Worm (Caenorhabditis elegans) whole organism, L2 larva: ENCODE measurements around the gene ptp-4A2.

ENCODE experiments used
- C34F6.9 ChIP-seq: fragments of 150-350 bp; optimal IDR thresholded peaks from 2 replicates; lab custom pipeline; 2014; ENCODE audit warnings: missing biosample characterization, missing genetic modification characterization
- Y55F3AM.14 ChIP-seq: fragments of 200-800 bp; sonication (Bioruptor generic); optimal IDR thresholded peaks from 2 replicates; lab custom pipeline; 2018; ENCODE audit warnings: mild to moderate bottlenecking, missing genetic modification characterization, missing compliant biosample characterization
- ZK546.5 ChIP-seq: sonication (generic microtip); optimal IDR thresholded peaks from 2 replicates; lab custom pipeline; 2017; ENCODE audit warnings: missing biosample characterization, missing genetic modification characterization
- alr-1 ChIP-seq: fragments of 150-350 bp; optimal IDR thresholded peaks from 2 replicates; lab custom pipeline; 2014; ENCODE audit warnings: missing biosample characterization, missing genetic modification characterization
- aly-2 ChIP-seq: fragments of 150-350 bp; optimal IDR thresholded peaks from 2 replicates; lab custom pipeline; 2014; ENCODE audit warnings: missing biosample characterization, missing genetic modification characterization
- ama-1 ChIP-seq: fragments of 150-350 bp; optimal IDR thresholded peaks from 2 replicates; lab custom pipeline; 2018; ENCODE audit warnings: inconsistent platforms
- blmp-1 ChIP-seq: sonication (generic microtip); optimal IDR thresholded peaks from 2 replicates; lab custom pipeline; 2017; ENCODE audit warnings: missing genetic modification characterization, mild to moderate bottlenecking, missing compliant biosample characterization, antibody characterized with exemption, moderate library complexity; ENCODE audit not compliant: insufficient read depth
- ceh-16 ChIP-seq: fragments of 150-350 bp; optimal IDR thresholded peaks from 2 replicates; lab custom pipeline; 2014; ENCODE audit warnings: missing biosample characterization, missing genetic modification characterization
- ceh-82 ChIP-seq: fragments of 150-350 bp; optimal IDR thresholded peaks from 2 replicates; lab custom pipeline; 2014; ENCODE audit warnings: missing biosample characterization, missing genetic modification characterization
- crh-2 ChIP-seq: sonication (generic microtip); optimal IDR thresholded peaks from 2 replicates; lab custom pipeline; 2017; ENCODE audit warnings: missing biosample characterization, missing genetic modification characterization
- dmd-4 ChIP-seq: sonication (generic microtip); optimal IDR thresholded peaks from 2 replicates; lab custom pipeline; 2017; ENCODE audit warnings: missing biosample characterization, missing genetic modification characterization
- egl-27 ChIP-seq: sonication (generic microtip); optimal IDR thresholded peaks from 3 replicates; lab custom pipeline; 2017; ENCODE audit warnings: missing biosample characterization, missing genetic modification reagents, missing genetic modification characterization
- elt-3 ChIP-seq: sonication (generic microtip); optimal IDR thresholded peaks from 2 replicates; lab custom pipeline; 2017; ENCODE audit warnings: missing biosample characterization, missing genetic modification characterization
- fos-1 ChIP-seq: fragments of 150-350 bp; optimal IDR thresholded peaks from 2 replicates; lab custom pipeline; 2014; ENCODE audit warnings: missing biosample characterization, missing genetic modification characterization
- gmeb-1 ChIP-seq: fragments of 150-350 bp; optimal IDR thresholded peaks from 2 replicates; lab custom pipeline; 2014; ENCODE audit warnings: missing biosample characterization, missing genetic modification characterization
- lin-11 ChIP-seq: fragments of 150-350 bp; sonication (generic microtip); optimal IDR thresholded peaks from 2 replicates; lab custom pipeline; 2014; ENCODE audit warnings: missing biosample characterization, missing genetic modification characterization, inconsistent platforms, mixed read lengths
- lin-13 ChIP-seq: fragments of 150-350 bp; optimal IDR thresholded peaks from 2 replicates; lab custom pipeline; 2014; ENCODE audit warnings: missing biosample characterization, missing genetic modification reagents, missing genetic modification characterization
- lin-39 ChIP-seq: fragments of 150-350 bp; optimal IDR thresholded peaks from 2 replicates; lab custom pipeline; 2014; ENCODE audit warnings: missing biosample characterization, missing genetic modification reagents, missing genetic modification characterization
- lsy-2 ChIP-seq, 2 experiments: fragments of 150-350 bp in 1 of 2; sonication (generic microtip) in 1 of 2; optimal IDR thresholded peaks; 2 replicates each; lab custom pipeline; 2014 to 2017; ENCODE audit warnings: missing biosample characterization in 2 of 2, missing genetic modification characterization in 2 of 2
- mab-5 ChIP-seq: fragments of 150-350 bp; optimal IDR thresholded peaks from 2 replicates; lab custom pipeline; 2014; ENCODE audit warnings: missing biosample characterization, missing genetic modification characterization
- mbf-1 ChIP-seq: sonication (generic microtip); optimal IDR thresholded peaks from 2 replicates; lab custom pipeline; 2017; ENCODE audit warnings: missing biosample characterization, missing genetic modification characterization
- mdl-1 ChIP-seq, 2 experiments: fragments of 150-350 bp in 1 of 2; sonication (generic microtip) in 1 of 2; optimal IDR thresholded peaks; 2 replicates each; lab custom pipeline; 2017; ENCODE audit warnings: missing biosample characterization in 2 of 2, missing genetic modification characterization in 2 of 2
- nhr-10 ChIP-seq: sonication (generic microtip); optimal IDR thresholded peaks from 2 replicates; lab custom pipeline; 2017; ENCODE audit warnings: missing biosample characterization, missing genetic modification characterization
- nhr-11 ChIP-seq: fragments of 150-350 bp; optimal IDR thresholded peaks from 2 replicates; lab custom pipeline; 2014; ENCODE audit warnings: missing biosample characterization, missing genetic modification characterization
- nhr-12 ChIP-seq: fragments of 150-350 bp; optimal IDR thresholded peaks from 2 replicates; lab custom pipeline; 2014; ENCODE audit warnings: missing biosample characterization, missing genetic modification characterization
- nhr-129 ChIP-seq: fragments of 150-350 bp; optimal IDR thresholded peaks from 2 replicates; lab custom pipeline; 2014; ENCODE audit warnings: missing biosample characterization, missing genetic modification characterization
- nhr-21 ChIP-seq: fragments of 150-350 bp; optimal IDR thresholded peaks from 2 replicates; lab custom pipeline; 2014; ENCODE audit warnings: missing biosample characterization, missing genetic modification characterization
- nhr-23 ChIP-seq: fragments of 150-350 bp; optimal IDR thresholded peaks from 2 replicates; lab custom pipeline; 2014; ENCODE audit warnings: missing biosample characterization, missing genetic modification reagents, missing genetic modification characterization
- nhr-237 ChIP-seq: fragments of 150-350 bp; optimal IDR thresholded peaks from 2 replicates; lab custom pipeline; 2014; ENCODE audit warnings: missing biosample characterization, missing genetic modification characterization
- nhr-25 ChIP-seq: fragments of 150-350 bp; sonication (generic microtip); optimal IDR thresholded peaks from 3 replicates; lab custom pipeline; 2014; ENCODE audit warnings: missing biosample characterization, missing genetic modification characterization
- nhr-6 ChIP-seq: fragments of 150-350 bp; optimal IDR thresholded peaks from 2 replicates; lab custom pipeline; 2014; ENCODE audit warnings: missing biosample characterization, missing genetic modification characterization
- peb-1 ChIP-seq: fragments of 150-350 bp; optimal IDR thresholded peaks from 2 replicates; lab custom pipeline; 2014; ENCODE audit warnings: missing biosample characterization, missing genetic modification characterization
- sem-4 ChIP-seq: fragments of 150-350 bp; optimal IDR thresholded peaks from 2 replicates; lab custom pipeline; 2014; ENCODE audit warnings: missing biosample characterization, missing genetic modification reagents, missing genetic modification characterization
- skn-1 ChIP-seq: sonication (generic microtip); optimal IDR thresholded peaks from 2 replicates; lab custom pipeline; 2017; ENCODE audit warnings: missing biosample characterization, missing genetic modification characterization
- sma-3 ChIP-seq: sonication (generic microtip); optimal IDR thresholded peaks from 2 replicates; lab custom pipeline; 2016; ENCODE audit warnings: missing genetic modification reagents, missing genetic modification characterization, missing compliant biosample characterization
- sma-9 ChIP-seq, 2 experiments: fragments of 150-350 bp in 1 of 2; sonication (generic microtip) in 1 of 2; optimal IDR thresholded peaks; 2 replicates each; lab custom pipeline; 2014 to 2016; ENCODE audit warnings: missing genetic modification characterization in 2 of 2, mild to moderate bottlenecking in 1 of 2, missing biosample characterization in 1 of 2, missing compliant biosample characterization in 1 of 2, missing genetic modification reagents in 1 of 2, moderate library complexity in 1 of 2
- snpc-4 ChIP-seq: fragments of 150-350 bp; optimal IDR thresholded peaks from 2 replicates; lab custom pipeline; 2014; ENCODE audit warnings: missing biosample characterization, missing genetic modification characterization
- unc-39 ChIP-seq: fragments of 150-350 bp; optimal IDR thresholded peaks from 2 replicates; lab custom pipeline; 2014; ENCODE audit warnings: missing biosample characterization, missing genetic modification characterization
- unc-55 ChIP-seq: fragments of 150-350 bp; sonication (generic microtip); optimal IDR thresholded peaks from 3 replicates; lab custom pipeline; 2014; ENCODE audit warnings: missing biosample characterization, missing genetic modification reagents, missing genetic modification characterization
- unc-62 ChIP-seq: fragments of 150-350 bp; optimal IDR thresholded peaks from 2 replicates; lab custom pipeline; 2014; ENCODE audit warnings: missing biosample characterization, missing genetic modification reagents, missing genetic modification characterization
- zag-1 ChIP-seq: fragments of 150-350 bp; optimal IDR thresholded peaks from 2 replicates; lab custom pipeline; 2014; ENCODE audit warnings: missing biosample characterization, missing genetic modification characterization
- ztf-1 ChIP-seq: fragments of 200-800 bp; sonication (Bioruptor generic); conservative IDR thresholded peaks from 2 replicates; pipeline ENCODE4 v1.3.6; 2022; ENCODE audit warnings: missing genetic modification characterization, missing compliant biosample characterization
- ztf-11 ChIP-seq: sonication (generic microtip); optimal IDR thresholded peaks from 2 replicates; lab custom pipeline; 2017; ENCODE audit warnings: missing biosample characterization, missing genetic modification characterization
- ztf-4 ChIP-seq: fragments of 150-350 bp; optimal IDR thresholded peaks from 2 replicates; lab custom pipeline; 2014; ENCODE audit warnings: missing biosample characterization, missing genetic modification characterization

The ptp-4A2 gene

DNA sequence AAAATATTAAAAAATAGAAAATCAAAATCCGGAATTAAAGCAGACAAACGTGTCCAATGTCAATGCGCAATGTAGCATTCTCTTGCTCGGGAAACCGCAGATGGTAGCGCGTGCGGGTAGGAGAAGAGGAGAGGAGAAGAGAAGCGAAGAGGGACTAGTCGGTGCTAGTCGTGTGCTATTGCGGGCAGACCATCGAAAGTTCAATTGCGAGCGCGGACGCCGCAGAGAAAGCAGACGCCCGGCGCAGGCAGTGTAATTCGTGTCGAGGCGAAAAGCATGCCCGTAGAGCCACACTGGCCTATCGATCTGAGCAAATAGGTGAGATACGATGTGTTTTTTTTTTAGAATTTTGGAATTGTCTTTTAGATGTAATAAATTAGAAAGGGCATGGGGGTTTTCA lies 2.6 kb upstream of the ptp-4A2 start (continued):
- TF ChIP-seq nhr-11 (tag; lab: Kevin White, UChicago) (no peak), lsy-2 (tag; optimal IDR thresholded peaks at IDR 0.05; lab: Kevin White, UChicago) (peak in 1 of 2 experiments; percentile 12)

DNA sequence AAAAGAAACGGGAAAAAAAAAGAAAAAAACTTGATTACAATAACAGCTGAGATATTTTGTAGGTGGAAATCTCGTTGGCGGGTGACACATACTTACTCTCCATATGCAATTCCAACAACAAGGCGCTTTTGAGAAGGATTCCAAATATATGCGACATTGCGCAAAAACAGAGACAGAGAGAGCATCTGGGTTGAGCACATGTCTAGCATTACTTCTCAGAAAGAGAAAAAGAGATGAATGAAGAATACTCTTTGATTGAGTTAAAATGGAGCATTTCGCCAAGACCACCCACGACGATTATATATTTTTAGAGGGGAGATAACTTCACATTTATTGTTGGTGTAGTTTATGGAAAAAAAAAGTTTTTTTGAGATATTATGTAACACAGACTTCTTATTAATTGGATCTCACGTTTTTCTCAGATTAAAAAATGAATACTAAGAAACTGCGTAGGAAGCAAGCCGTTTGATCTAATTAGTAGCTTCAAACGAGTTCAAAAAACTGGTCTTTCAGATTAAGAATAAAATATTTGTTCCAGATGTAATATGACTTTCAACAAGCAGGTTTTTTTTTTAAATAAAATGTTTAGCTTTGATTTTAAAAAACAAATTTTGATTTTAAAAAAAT lies 2.0 kb upstream of the ptp-4A2 start:
- TF ChIP-seq sem-4 (tag; lab: Kevin White, UChicago): no peak
- TF ChIP-seq nhr-237 (tag; lab: Kevin White, UChicago): no peak
- no peak for TF ChIP-seq elt-3 (tag; lab: Kevin White, UChicago)
- peak; percentile 11 for TF ChIP-seq C34F6.9 (tag; lab: Kevin White, UChicago)
- TF ChIP-seq lin-13: no peak
- no peak for TF ChIP-seq lin-39 (tag; lab: Kevin White, UChicago)
- TF ChIP-seq nhr-11 (tag; lab: Kevin White, UChicago): no peak
- TF ChIP-seq unc-39 (tag; lab: Kevin White, UChicago): no peak
- TF ChIP-seq nhr-23 (tag; lab: Kevin White, UChicago): no peak
- TF ChIP-seq peb-1 (tag; lab: Kevin White, UChicago): no peak
- TF ChIP-seq blmp-1 (tag; lab: Kevin White, UChicago): no peak
- no peak for TF ChIP-seq sma-3 (GFP tag; lab: Kevin White, UChicago)
- no peak for TF ChIP-seq aly-2 (tag; lab: Kevin White, UChicago)
- TF ChIP-seq ZK546.5 (tag; lab: Kevin White, UChicago): no peak
- TF ChIP-seq lsy-2 (tag; optimal IDR thresholded peaks at IDR 0.05; lab: Kevin White, UChicago): peak in 1 of 2 experiments; percentile 29
- no peak for TF ChIP-seq nhr-6 (tag; lab: Kevin White, UChicago)
- TF ChIP-seq nhr-10: no peak
- no peak for TF ChIP-seq ztf-4
- TF ChIP-seq ztf-1: no peak
- TF ChIP-seq lin-11: no peak
- TF ChIP-seq snpc-4 (tag; lab: Kevin White, UChicago): no peak
- no peak for TF ChIP-seq ceh-82 (tag; lab: Kevin White, UChicago)
- TF ChIP-seq unc-62: no peak
- no peak for TF ChIP-seq nhr-12 (tag; lab: Kevin White, UChicago)
- TF ChIP-seq ceh-16 (tag; lab: Kevin White, UChicago): no peak
- no peak for TF ChIP-seq ama-1
- TF ChIP-seq crh-2 (tag; lab: Kevin White, UChicago): peak; percentile 10
- no peak for TF ChIP-seq dmd-4 (tag; lab: Kevin White, UChicago)
- no peak for TF ChIP-seq zag-1
- no peak for TF ChIP-seq skn-1
- no peak for TF ChIP-seq nhr-21 (tag; lab: Kevin White, UChicago)
- TF ChIP-seq alr-1 (tag; lab: Kevin White, UChicago): no peak
- TF ChIP-seq egl-27 (tag; lab: Kevin White, UChicago): no peak
- TF ChIP-seq mbf-1 (tag; lab: Kevin White, UChicago): no peak
- no peak for TF ChIP-seq mab-5 (tag; lab: Kevin White, UChicago)
- TF ChIP-seq unc-55 (GFP tag; lab: Kevin White, UChicago): no peak
- peak; percentile 15 for TF ChIP-seq nhr-129
- TF ChIP-seq gmeb-1: no peak
- TF ChIP-seq ztf-11: no peak
- TF ChIP-seq nhr-25 (tag; lab: Kevin White, UChicago): no peak
- TF ChIP-seq Y55F3AM.14 (GFP tag; lab: Kevin White, UChicago): no peak
- peak; percentile 2 for TF ChIP-seq sma-9 (GFP tag; optimal IDR thresholded peaks at IDR 0.05; lab: Kevin White, UChicago)
- TF ChIP-seq sma-9 (tag; optimal IDR thresholded peaks at IDR 0.05; lab: Kevin White, UChicago): no peak

DNA sequence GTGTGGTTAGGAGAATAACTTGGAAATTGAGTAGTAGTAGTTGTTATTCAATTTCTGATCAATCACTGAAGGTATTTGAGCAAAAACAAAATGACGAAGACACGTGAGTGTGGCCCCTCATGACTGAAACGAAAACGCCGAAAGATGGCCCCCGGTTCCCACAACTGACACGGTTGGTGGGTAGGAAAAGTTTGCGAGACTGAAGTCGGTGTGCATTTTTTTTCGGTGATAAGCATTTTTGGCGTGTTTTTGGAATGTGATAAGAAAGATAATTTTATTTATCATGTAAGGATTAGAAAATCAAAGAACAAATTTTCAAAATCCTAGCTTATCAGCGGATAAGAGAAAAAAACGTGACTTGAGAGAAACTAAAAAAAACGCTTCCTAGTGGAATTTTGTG lies 960 bp upstream of the ptp-4A2 start:
- TF ChIP-seq crh-2 (tag; lab: Kevin White, UChicago): no peak
- TF ChIP-seq mdl-1 (tag; optimal IDR thresholded peaks at IDR 0.05; lab: Kevin White, UChicago): no peak
- TF ChIP-seq fos-1 (tag; lab: Kevin White, UChicago): peak; percentile 41
- TF ChIP-seq nhr-129: peak; percentile 27
- peak; percentile 15 for TF ChIP-seq C34F6.9 (tag; lab: Kevin White, UChicago)
- TF ChIP-seq, all 48 proteins: peak for 3
